Fruit fly (Drosophila melanogaster) whole organism, embryonic: ENCODE measurements around the gene SoYb.

Source experiments
- Adf1 ChIP-seq: fragments of 200-800 bp; sonication (Bioruptor generic); IDR thresholded peaks from 2 replicates; pipeline ENCODE4 v1.3.6; 2022; ENCODE audit warnings: missing biosample characterization, missing genetic modification characterization
- Antp ChIP-seq: fragments of 200-800 bp; sonication (Bioruptor generic); optimal IDR thresholded peaks from 3 replicates; lab custom pipeline; 2016; ENCODE audit warnings: missing biosample characterization, missing genetic modification characterization
- CG12236 ChIP-seq: fragments of 200-800 bp; sonication (Bioruptor generic); optimal IDR thresholded peaks from 2 replicates; lab custom pipeline; 2016; ENCODE audit warnings: missing biosample characterization, missing genetic modification characterization
- CG12942 ChIP-seq: fragments of 200-800 bp; sonication (Bioruptor generic); optimal IDR thresholded peaks from 3 replicates; lab custom pipeline; 2016; ENCODE audit warnings: missing biosample characterization, missing genetic modification characterization
- CG13894 ChIP-seq: fragments of 200-800 bp; sonication (Bioruptor generic); optimal IDR thresholded peaks from 3 replicates; lab custom pipeline; 2018; ENCODE audit warnings: missing biosample characterization, mild to moderate bottlenecking, missing genetic modification characterization, moderate library complexity
- CG14667 ChIP-seq: fragments of 200-800 bp; sonication (Bioruptor generic); IDR thresholded peaks from 2 replicates; pipeline ENCODE4 v1.3.6; 2022; ENCODE audit warnings: missing biosample characterization, missing genetic modification characterization
- CG14710 ChIP-seq: fragments of 200-800 bp; sonication (Bioruptor generic); optimal IDR thresholded peaks from 3 replicates; lab custom pipeline; 2019; ENCODE audit warnings: missing biosample characterization, mild to moderate bottlenecking, missing genetic modification characterization, moderate library complexity
- CG16779 ChIP-seq: fragments of 200-800 bp; sonication (Bioruptor generic); IDR thresholded peaks from 2 replicates; pipeline ENCODE4 v1.3.6; 2022; ENCODE audit warnings: missing biosample characterization, missing genetic modification characterization
- CG30020 ChIP-seq: fragments of 200-800 bp; optimal IDR thresholded peaks from 2 replicates; lab custom pipeline; 2019; ENCODE audit warnings: missing biosample characterization, mild to moderate bottlenecking, missing genetic modification characterization, moderate library complexity
- CG3281 ChIP-seq: fragments of 200-800 bp; sonication (Bioruptor generic); optimal IDR thresholded peaks from 3 replicates; lab custom pipeline; 2017; ENCODE audit warnings: missing biosample characterization, mild to moderate bottlenecking, missing genetic modification characterization
- CG33557 ChIP-seq: fragments of 200-800 bp; sonication (Bioruptor generic); optimal IDR thresholded peaks from 2 replicates; lab custom pipeline; 2019; ENCODE audit warnings: missing biosample characterization, mild to moderate bottlenecking, missing genetic modification characterization, moderate library complexity
- CG4328 ChIP-seq: fragments of 200-800 bp; sonication (Bioruptor generic); optimal IDR thresholded peaks from 3 replicates; lab custom pipeline; 2017; ENCODE audit warnings: missing biosample characterization, missing genetic modification reagents, missing genetic modification characterization
- CG5180 ChIP-seq: fragments of 200-800 bp; sonication (Bioruptor generic); optimal IDR thresholded peaks from 3 replicates; lab custom pipeline; 2017; ENCODE audit warnings: missing biosample characterization, missing genetic modification characterization, mild to moderate bottlenecking, moderate library complexity, missing genetic modification reagents
- CG6654 ChIP-seq: fragments of 200-800 bp; sonication (Bioruptor generic); optimal IDR thresholded peaks from 2 replicates; lab custom pipeline; 2017; ENCODE audit warnings: missing biosample characterization, mild to moderate bottlenecking, missing genetic modification characterization
- CG6689 ChIP-seq: fragments of 200-800 bp; sonication (Bioruptor generic); IDR thresholded peaks from 2 replicates; pipeline ENCODE4 v1.3.6; 2022; ENCODE audit warnings: missing biosample characterization, missing genetic modification characterization
- CG6854 ChIP-seq: fragments of 200-800 bp; sonication (Bioruptor generic); optimal IDR thresholded peaks from 3 replicates; lab custom pipeline; 2017; ENCODE audit warnings: missing biosample characterization, mild to moderate bottlenecking, missing genetic modification characterization
- CG7271 ChIP-seq: fragments of 200-800 bp; sonication (Bioruptor generic); optimal IDR thresholded peaks from 2 replicates; lab custom pipeline; 2018; ENCODE audit warnings: missing biosample characterization, mild to moderate bottlenecking, missing genetic modification characterization, moderate library complexity
- CG8281 ChIP-seq: fragments of 200-800 bp; sonication (Bioruptor generic); optimal IDR thresholded peaks from 2 replicates; lab custom pipeline; 2018; ENCODE audit warnings: missing biosample characterization, mild to moderate bottlenecking, missing genetic modification characterization, moderate library complexity
- CG8290 ChIP-seq, 3 experiments: fragments of 200-800 bp; sonication (Bioruptor generic); optimal IDR thresholded peaks; 2 replicates each; lab custom pipeline; 2016 to 2019; ENCODE audit warnings: missing biosample characterization in 3 of 3, missing genetic modification characterization in 3 of 3, mild to moderate bottlenecking in 2 of 3, moderate library complexity in 1 of 3
- CG8359 ChIP-seq: fragments of 200-800 bp; sonication (Bioruptor generic); optimal IDR thresholded peaks from 2 replicates; lab custom pipeline; 2017; ENCODE audit warnings: missing biosample characterization, mild to moderate bottlenecking, missing genetic modification characterization, borderline replicate concordance
- CG9437 ChIP-seq: fragments of 200-800 bp; sonication (Bioruptor generic); optimal IDR thresholded peaks from 2 replicates; lab custom pipeline; 2018; ENCODE audit warnings: missing biosample characterization, mild to moderate bottlenecking, missing genetic modification characterization
- Dek ChIP-seq: fragments of 200-800 bp; sonication (Bioruptor generic); optimal IDR thresholded peaks from 3 replicates; lab custom pipeline; 2019; ENCODE audit warnings: missing biosample characterization, mild to moderate bottlenecking, missing genetic modification characterization, moderate library complexity
- HHEX ChIP-seq: fragments of 200-800 bp; sonication (Bioruptor generic); optimal IDR thresholded peaks from 3 replicates; lab custom pipeline; 2017; ENCODE audit warnings: missing biosample characterization, mild to moderate bottlenecking, missing genetic modification characterization, missing genetic modification reagents
- Hr3 ChIP-seq: fragments of 200-800 bp; sonication (Bioruptor generic); optimal IDR thresholded peaks from 3 replicates; lab custom pipeline; 2016; ENCODE audit warnings: missing biosample characterization, missing genetic modification characterization
- Hr39 ChIP-seq: fragments of >200 bp; optimal IDR thresholded peaks from 2 replicates; lab custom pipeline; 2017
- Hr78 ChIP-seq, 2 experiments: fragments of 200-800 bp in 1 of 2; fragments of >200 bp in 1 of 2; sonication (Bioruptor generic) in 1 of 2; optimal IDR thresholded peaks; 2 replicates each; lab custom pipeline; 2017 to 2019; ENCODE audit warnings: missing biosample characterization in 2 of 2, missing genetic modification characterization in 2 of 2, mild to moderate bottlenecking in 1 of 2, moderate library complexity in 1 of 2
- Mes4 ChIP-seq: fragments of 200-800 bp; sonication (Bioruptor generic); optimal IDR thresholded peaks from 2 replicates; lab custom pipeline; 2016; ENCODE audit warnings: missing biosample characterization, missing genetic modification characterization
- Nf-YB ChIP-seq: fragments of 200-800 bp; sonication (Bioruptor generic); optimal IDR thresholded peaks from 3 replicates; lab custom pipeline; 2019; ENCODE audit warnings: missing biosample characterization, mild to moderate bottlenecking, missing genetic modification characterization, moderate library complexity
- Scr ChIP-seq: fragments of 200-800 bp; sonication (Bioruptor generic); IDR thresholded peaks from 2 replicates; pipeline ENCODE4 v1.3.6; 2022; ENCODE audit warnings: missing biosample characterization, missing genetic modification characterization; ENCODE audit not compliant: partially characterized antibody
- Six4 ChIP-seq: fragments of 200-800 bp; sonication (Bioruptor generic); optimal IDR thresholded peaks from 2 replicates; lab custom pipeline; 2016; ENCODE audit warnings: missing biosample characterization, missing genetic modification characterization
- Taf1 ChIP-seq: fragments of 200-800 bp; sonication (Bioruptor generic); IDR thresholded peaks from 2 replicates; pipeline ENCODE4 v1.3.6; 2022; ENCODE audit warnings: missing biosample characterization, missing genetic modification characterization
- btn ChIP-seq: fragments of 200-800 bp; sonication (Bioruptor generic); optimal IDR thresholded peaks from 2 replicates; lab custom pipeline; 2016; ENCODE audit warnings: missing biosample characterization, missing genetic modification characterization
- cwo ChIP-seq: fragments of 200-800 bp; sonication (Bioruptor generic); optimal IDR thresholded peaks from 3 replicates; lab custom pipeline; 2017; ENCODE audit warnings: missing biosample characterization, missing genetic modification characterization, mild to moderate bottlenecking, moderate library complexity, missing genetic modification reagents
- exex ChIP-seq: fragments of 200-800 bp; sonication (Bioruptor generic); optimal IDR thresholded peaks from 4 replicates; lab custom pipeline; 2018; ENCODE audit warnings: missing biosample characterization, mild to moderate bottlenecking, missing genetic modification characterization, moderate library complexity
- fd64A ChIP-seq: fragments of 200-800 bp; sonication (Bioruptor generic); optimal IDR thresholded peaks from 3 replicates; lab custom pipeline; 2018; ENCODE audit warnings: missing biosample characterization, mild to moderate bottlenecking, missing genetic modification characterization
- fd96Cb ChIP-seq: fragments of 200-800 bp; sonication (Bioruptor generic); optimal IDR thresholded peaks from 2 replicates; lab custom pipeline; 2018; ENCODE audit warnings: missing biosample characterization, mild to moderate bottlenecking, missing genetic modification characterization, moderate library complexity
- gcm ChIP-seq: fragments of 200-800 bp; sonication (Bioruptor generic); optimal IDR thresholded peaks from 2 replicates; lab custom pipeline; 2019; ENCODE audit warnings: missing biosample characterization, mild to moderate bottlenecking, missing genetic modification characterization, moderate library complexity
- h ChIP-seq: fragments of >200 bp; optimal IDR thresholded peaks from 2 replicates; lab custom pipeline; 2017
- kay ChIP-seq: fragments of 200-800 bp; sonication (Bioruptor generic); optimal IDR thresholded peaks from 2 replicates; lab custom pipeline; 2016; ENCODE audit warnings: missing biosample characterization, missing genetic modification characterization
- lbe ChIP-seq: fragments of 200-800 bp; sonication (Bioruptor generic); optimal IDR thresholded peaks from 2 replicates; lab custom pipeline; 2016; ENCODE audit warnings: missing biosample characterization, mild to moderate bottlenecking, missing genetic modification characterization
- mld ChIP-seq: fragments of 200-800 bp; sonication (Bioruptor generic); IDR thresholded peaks from 3 replicates; pipeline ENCODE4 v1.3.6; 2022; ENCODE audit warnings: missing biosample characterization, missing genetic modification characterization; ENCODE audit not compliant: partially characterized antibody
- oc ChIP-seq: fragments of 200-800 bp; sonication (Bioruptor generic); optimal IDR thresholded peaks from 2 replicates; lab custom pipeline; 2018; ENCODE audit warnings: missing biosample characterization, mild to moderate bottlenecking, missing genetic modification characterization, moderate library complexity
- pan ChIP-seq, 4 experiments: fragments of >200 bp in 3 of 4; fragments of 200-800 bp in 1 of 4; sonication (Bioruptor generic) in 1 of 4; optimal IDR thresholded peaks in 3 of 4; IDR thresholded peaks in 1 of 4; 2 replicates each; pipeline versions ENCODE4 v1.3.6 to Lab custom; 2017 to 2022; ENCODE audit warnings: missing biosample characterization in 2 of 4, missing genetic modification characterization in 2 of 4, mixed read lengths in 1 of 4
- pum ChIP-seq: fragments of 200-800 bp; sonication (Bioruptor generic); optimal IDR thresholded peaks from 2 replicates; lab custom pipeline; 2016; ENCODE audit warnings: missing biosample characterization, missing genetic modification characterization
- sima ChIP-seq: fragments of 200-800 bp; sonication (Bioruptor generic); optimal IDR thresholded peaks from 2 replicates; lab custom pipeline; 2016; ENCODE audit warnings: missing biosample characterization, missing genetic modification characterization
- slp2 ChIP-seq: fragments of 200-800 bp; sonication (Bioruptor generic); optimal IDR thresholded peaks from 2 replicates; lab custom pipeline; 2016; ENCODE audit warnings: missing biosample characterization, missing genetic modification characterization
- sob ChIP-seq: fragments of 200-800 bp; sonication (Bioruptor generic); IDR thresholded peaks from 2 replicates; pipeline ENCODE4 v1.3.6; 2022; ENCODE audit warnings: missing biosample characterization, missing genetic modification characterization
- unc-4 ChIP-seq: fragments of 200-800 bp; sonication (Bioruptor generic); IDR thresholded peaks from 2 replicates; pipeline ENCODE4 v1.3.6; 2022; ENCODE audit warnings: missing biosample characterization, missing genetic modification characterization; ENCODE audit not compliant: partially characterized antibody
- vfl ChIP-seq: fragments of 200-800 bp; sonication (Bioruptor generic); optimal IDR thresholded peaks from 2 replicates; lab custom pipeline; 2016; ENCODE audit warnings: missing biosample characterization, missing genetic modification characterization

The SoYb gene

DNA sequence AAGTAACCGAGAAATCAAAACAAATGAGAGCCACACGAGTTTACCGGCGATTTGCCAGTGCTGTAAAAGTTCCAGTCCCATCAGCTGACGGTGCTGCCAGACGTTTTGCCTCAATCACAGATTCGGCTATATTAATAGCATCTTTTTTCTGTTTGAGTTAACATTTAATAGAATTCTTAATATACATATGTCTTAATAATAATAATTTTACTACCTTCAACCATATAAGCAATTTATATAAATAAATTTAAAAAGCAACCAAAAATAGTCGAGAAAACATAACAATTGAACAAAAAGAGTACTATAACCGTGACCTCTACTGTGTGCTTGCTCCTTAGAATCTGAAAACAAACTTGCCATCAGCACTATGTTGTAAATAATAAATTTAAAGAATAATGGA, 48.4 kb downstream of the SoYb start, which contains the start of the genes CG13126 and CG4709 (continued):
- TF ChIP-seq HHEX (GFP tag; lab: Kevin White, UChicago) = peak; percentile 92
- peak; percentile 78 for TF ChIP-seq Nf-YB (GFP tag; lab: Kevin White, UChicago)
- no peak for TF ChIP-seq Scr
- TF ChIP-seq pum = peak; percentile 40
- TF ChIP-seq CG30020 = peak; percentile 78
- TF ChIP-seq CG12236 (GFP tag; lab: Kevin White, UChicago) = peak; percentile 6
- TF ChIP-seq CG4328 = peak; percentile 76
- peak; percentile 76 for TF ChIP-seq CG8359
- TF ChIP-seq oc (tag; lab: Kevin White, UChicago) = peak; percentile 81
- no peak for TF ChIP-seq Hr39 (lab: Kevin White, UChicago)
- peak; percentile 93 for TF ChIP-seq CG6689 (GFP tag; lab: Robert Waterston, UW)
- peak; percentile 74 for TF ChIP-seq exex (tag; lab: Kevin White, UChicago)
- no peak for TF ChIP-seq CG16779 (GFP tag; lab: Robert Waterston, UW)
- peak; percentile 84 for TF ChIP-seq CG14667 (GFP tag; lab: Robert Waterston, UW)
- TF ChIP-seq CG13894 (tag; lab: Kevin White, UChicago) = peak; percentile 87
- TF ChIP-seq Hr3 = peak; percentile 89
- TF ChIP-seq CG33557 (GFP tag; lab: Kevin White, UChicago) = peak; percentile 87
- TF ChIP-seq unc-4 = 0 out of 2 replicates have a peak, but pooled peaks have one; percentile 25
- peak; percentile 93 for TF ChIP-seq CG7271 (tag; lab: Kevin White, UChicago)
- TF ChIP-seq kay = peak; percentile 82
- TF ChIP-seq CG8281 (tag; lab: Kevin White, UChicago) = peak; percentile 76
- no peak for TF ChIP-seq fd64A (GFP tag; lab: Kevin White, UChicago)
- TF ChIP-seq lbe (GFP tag; lab: Kevin White, UChicago) = peak; percentile 89
- peak; percentile 71 for TF ChIP-seq CG5180 (GFP tag; lab: Kevin White, UChicago)
- TF ChIP-seq sob (GFP tag; lab: Robert Waterston, UW) = peak; percentile 91
- peak; percentile 73 for TF ChIP-seq CG6654 (GFP tag; lab: Kevin White, UChicago)
- TF ChIP-seq fd96Cb (tag; lab: Kevin White, UChicago) = peak; percentile 91
- TF ChIP-seq gcm = peak; percentile 93
- peak; percentile 82 for TF ChIP-seq CG9437
- peak; percentile 57 for TF ChIP-seq vfl
- no peak for TF ChIP-seq mld (GFP tag; lab: Robert Waterston, UW)
- no peak for TF ChIP-seq btn (GFP tag; lab: Kevin White, UChicago)
- peak; percentile 89 for TF ChIP-seq CG8290 (GFP tag; optimal IDR thresholded peaks at IDR 0.05; lab: Kevin White, UChicago)
- peak in 1 of 2 experiments; percentile 42 for TF ChIP-seq CG8290 (tag; optimal IDR thresholded peaks at IDR 0.05; lab: Kevin White, UChicago)
- TF ChIP-seq cwo (GFP tag; lab: Kevin White, UChicago) = peak; percentile 88
- peak; percentile 70 for TF ChIP-seq Adf1
- no peak for TF ChIP-seq h (lab: Kevin White, UChicago)
- TF ChIP-seq slp2 = peak; percentile 26
- peak; percentile 87 for TF ChIP-seq CG6854 (GFP tag; lab: Kevin White, UChicago)
- peak; percentile 90 for TF ChIP-seq Six4
- no peak for TF ChIP-seq Mes4 (GFP tag; lab: Kevin White, UChicago)
- peak; percentile 87 for TF ChIP-seq CG12942 (GFP tag; lab: Kevin White, UChicago)
- TF ChIP-seq CG14710 = peak; percentile 97
- no peak for TF ChIP-seq sima (GFP tag; lab: Kevin White, UChicago)
- peak; percentile 13 for TF ChIP-seq Antp
- TF ChIP-seq Dek (tag; lab: Kevin White, UChicago) = peak; percentile 92
- peak in 1 of 2 experiments; percentile 83 for TF ChIP-seq Hr78 (GFP tag; optimal IDR thresholded peaks at IDR 0.05; lab: Kevin White, UChicago)
- peak; percentile 92 for TF ChIP-seq CG3281 (GFP tag; lab: Kevin White, UChicago)
- TF ChIP-seq pan (optimal IDR thresholded peaks at IDR 0.05; lab: Kevin White, UChicago) = no peak
- TF ChIP-seq pan (GFP tag; optimal IDR thresholded peaks at IDR 0.05 in 1 of 2, IDR thresholded peaks at IDR 0.05 in 1 of 2) = peak in 1 of 2 experiments; percentile 94
- peak; percentile 53 for TF ChIP-seq Taf1 (GFP tag; lab: Robert Waterston, UW)
